Worm (Caenorhabditis elegans): ENCODE results near the gene aaim-1.

aaim-1 gene

ce11 chrX:6591674-6592073 lies 29.4 kb upstream of the aaim-1 start (continued):
- TF ChIP-seq elt-3 (tag; optimal IDR thresholded peaks at IDR 0.05): no peak
- no peak for TF ChIP-seq irx-1 (tag; optimal IDR thresholded peaks at IDR 0.05)
- TF ChIP-seq unc-62 (GFP tag; optimal IDR thresholded peaks at IDR 0.05): no peak
- no peak for TF ChIP-seq nhr-11 (tag; optimal IDR thresholded peaks at IDR 0.05)
- TF ChIP-seq rnt-1 (tag; optimal IDR thresholded peaks at IDR 0.05): peak; percentile 84
- TF ChIP-seq xbp-1 (tag; optimal IDR thresholded peaks at IDR 0.05): no peak
- no peak for TF ChIP-seq nhr-90 (tag; optimal IDR thresholded peaks at IDR 0.05; ENCODE audit: poor library complexity)
- TF ChIP-seq ceh-63 (GFP tag; optimal IDR thresholded peaks at IDR 0.05): no peak
- TF ChIP-seq Y116A8C.19 (tag; optimal IDR thresholded peaks at IDR 0.05; ENCODE audit: borderline replicate concordance): no peak
- TF ChIP-seq nhr-12 (tag; optimal IDR thresholded peaks at IDR 0.05): no peak
- TF ChIP-seq ztf-11 (tag; optimal IDR thresholded peaks at IDR 0.05): no peak
- no peak for TF ChIP-seq nhr-85 (tag)
- TF ChIP-seq skn-1 (tag; optimal IDR thresholded peaks at IDR 0.05): no peak
- TF ChIP-seq mef-2 (tag; optimal IDR thresholded peaks at IDR 0.05): no peak
- TF ChIP-seq unc-98 (GFP tag; IDR thresholded peaks at IDR 0.05): no peak
- no peak for TF ChIP-seq egl-27 (tag; optimal IDR thresholded peaks at IDR 0.05)
- TF ChIP-seq efl-1 (optimal IDR thresholded peaks at IDR 0.05): no peak
- peak in 1 of 2 experiments; percentile 60 for TF ChIP-seq efl-1 (GFP tag; optimal IDR thresholded peaks at IDR 0.05 in 1 of 2)
- no peak for TF ChIP-seq hpl-2 (GFP tag; optimal IDR thresholded peaks at IDR 0.05)
- no peak for TF ChIP-seq jun-1 (tag; optimal IDR thresholded peaks at IDR 0.05)
- no peak for TF ChIP-seq snpc-4 (tag; optimal IDR thresholded peaks at IDR 0.05)
- TF ChIP-seq vab-15 (tag; optimal IDR thresholded peaks at IDR 0.05): no peak
- TF ChIP-seq lin-39 (tag; optimal IDR thresholded peaks at IDR 0.05): peak; percentile 9
- no peak for TF ChIP-seq ces-1 (GFP tag; optimal IDR thresholded peaks at IDR 0.05)
- TF ChIP-seq nhr-47 (tag; optimal IDR thresholded peaks at IDR 0.05): no peak
- TF ChIP-seq ceh-88 (GFP tag; IDR thresholded peaks at IDR 0.05): no peak
- TF ChIP-seq pag-3 (tag; optimal IDR thresholded peaks at IDR 0.05; ENCODE audit: borderline replicate concordance, insufficient read depth): peak; percentile 99
- TF ChIP-seq fos-1 (tag; optimal IDR thresholded peaks at IDR 0.05): no peak
- no peak for TF ChIP-seq grh-1 (GFP tag; IDR thresholded peaks at IDR 0.05)
- peak; percentile 33 for TF ChIP-seq dsc-1 (tag; optimal IDR thresholded peaks at IDR 0.05)
- no peak for TF ChIP-seq aha-1 (tag; optimal IDR thresholded peaks at IDR 0.05)
- TF ChIP-seq F16B12.6 (tag; optimal IDR thresholded peaks at IDR 0.05): no peak
- TF ChIP-seq snu-23 (GFP tag; optimal IDR thresholded peaks at IDR 0.05): peak; percentile 48
- TF ChIP-seq nhr-71 (tag; optimal IDR thresholded peaks at IDR 0.05): peak; percentile 74
- TF ChIP-seq nhr-237 (tag; optimal IDR thresholded peaks at IDR 0.05): no peak
- TF ChIP-seq aly-2 (tag; optimal IDR thresholded peaks at IDR 0.05): no peak
- TF ChIP-seq C04F5.9 (tag; optimal IDR thresholded peaks at IDR 0.05): no peak
- TF ChIP-seq lir-3 (tag; optimal IDR thresholded peaks at IDR 0.05; ENCODE audit: poor library complexity): no peak
- TF ChIP-seq blmp-1 (tag; optimal IDR thresholded peaks at IDR 0.05): no peak
- peak in 1 of 2 experiments; percentile 2 for TF ChIP-seq mdl-1 (tag; optimal IDR thresholded peaks at IDR 0.05)
- TF ChIP-seq ets-5 (GFP tag; IDR thresholded peaks at IDR 0.05): no peak
- TF ChIP-seq swsn-7 (tag; optimal IDR thresholded peaks at IDR 0.05): no peak
- no peak for TF ChIP-seq ztf-4 (tag; optimal IDR thresholded peaks at IDR 0.05)
- TF ChIP-seq tlp-1 (tag; optimal IDR thresholded peaks at IDR 0.05): no peak
- no peak for TF ChIP-seq C16A3.4 (tag; optimal IDR thresholded peaks at IDR 0.05)
- no peak for TF ChIP-seq mep-1 (tag; optimal IDR thresholded peaks at IDR 0.05)
- no peak for TF ChIP-seq pax-3 (tag; optimal IDR thresholded peaks at IDR 0.05)
- TF ChIP-seq tbx-2 (tag; optimal IDR thresholded peaks at IDR 0.05): no peak
- TF ChIP-seq nhr-76 (tag; optimal IDR thresholded peaks at IDR 0.05): no peak
- TF ChIP-seq fkh-8 (tag; optimal IDR thresholded peaks at IDR 0.05): no peak
- TF ChIP-seq unc-30 (tag; optimal IDR thresholded peaks at IDR 0.05): no peak
- TF ChIP-seq C34B4.2 (tag; optimal IDR thresholded peaks at IDR 0.05): no peak

Data from whole organism, L1 larva.